Worm (Caenorhabditis elegans): Measurements from ENCODE around the gene R08A2.1.

The R08A2.1 gene

ce11 chrV:14698005-14698404 lies 21.4 kb downstream of the R08A2.1 start:
- TF ChIP-seq aptf-2 (GFP tag; conservative IDR thresholded peaks at IDR 0.05): no peak
- TF ChIP-seq chd-7 (tag; optimal IDR thresholded peaks at IDR 0.05): no peak
- peak; percentile 19 for TF ChIP-seq snpc-1.1 (tag; optimal IDR thresholded peaks at IDR 0.05; ENCODE audit: insufficient read depth)
- peak; percentile 40; the same call in 1 of the 2 replicates for TF ChIP-seq F33H1.4 (GFP tag; IDR thresholded peaks at IDR 0.05)
- TF ChIP-seq efl-1 (GFP tag; optimal IDR thresholded peaks at IDR 0.05): peak; percentile 9
- no peak for TF ChIP-seq lir-1 (GFP tag; conservative IDR thresholded peaks at IDR 0.05)
- TF ChIP-seq lsl-1 (GFP tag; optimal IDR thresholded peaks at IDR 0.05): peak; percentile 91
- peak; percentile 48; the same call in 1 of the 2 replicates for TF ChIP-seq madf-6 (GFP tag; IDR thresholded peaks at IDR 0.05)

- TF ChIP-seq F39B2.1 (GFP tag; IDR thresholded peaks at IDR 0.05) (no peak), Y53F4B.3 (GFP tag; IDR thresholded peaks at IDR 0.05) (no peak), madf-10 (tag; optimal IDR thresholded peaks at IDR 0.05) (no peak), somi-1 (GFP tag; optimal IDR thresholded peaks at IDR 0.05) (peak; percentile 25), lin-40 (tag; optimal IDR thresholded peaks at IDR 0.05) (no peak), F23B12.7 (tag; optimal IDR thresholded peaks at IDR 0.05; ENCODE audit: insufficient read depth) (peak; percentile 81), lin-54 (GFP tag; optimal IDR thresholded peaks at IDR 0.05) (peak; percentile 31), let-607 (tag; optimal IDR thresholded peaks at IDR 0.05) (peak; percentile 25 to 29), ceh-91 (GFP tag; IDR thresholded peaks at IDR 0.05) (no peak), nhr-27 (tag; optimal IDR thresholded peaks at IDR 0.05) (no peak), hsf-1 (GFP tag; IDR thresholded peaks at IDR 0.05) (0 out of 2 replicates have a peak, but pooled peaks have one; percentile 18), ztf-3 (GFP tag; optimal IDR thresholded peaks at IDR 0.05) (no peak), zfh-2 (GFP tag; conservative IDR thresholded peaks at IDR 0.05) (peak; percentile 97), C17E4.6 (GFP tag; IDR thresholded peaks at IDR 0.05) (0 out of 2 replicates have a peak, but pooled peaks have one; percentile 20), nfyb-1 (GFP tag; IDR thresholded peaks at IDR 0.05) (0 out of 2 replicates have a peak, but pooled peaks have one; percentile 53), K11D2.4 (GFP tag; IDR thresholded peaks at IDR 0.05) (0 out of 2 replicates have a peak, but pooled peaks have one; percentile 26), ztf-26 (tag; optimal IDR thresholded peaks at IDR 0.05) (peak; percentile 28), let-526 (GFP tag; IDR thresholded peaks at IDR 0.05) (0 out of 2 replicates have a peak, but pooled peaks have one; percentile 39), ceh-27 (GFP tag; optimal IDR thresholded peaks at IDR 0.05) (peak; percentile 62), hmg-20 (GFP tag; IDR thresholded peaks at IDR 0.05) (peak; percentile 59; the same call in 1 of the 2 replicates), F57C9.4 (tag; optimal IDR thresholded peaks at IDR 0.05) (no peak), rcor-1 (GFP tag; IDR thresholded peaks at IDR 0.05) (peak; percentile 37; the same call in 1 of the 2 replicates), ztf-18 (tag; optimal IDR thresholded peaks at IDR 0.05) (peak; percentile 48), Y67H2A.10 (GFP tag; conservative IDR thresholded peaks at IDR 0.05) (no peak), Y79H2A.3 (GFP tag; conservative IDR thresholded peaks at IDR 0.05) (no peak), ceh-100 (GFP tag; IDR thresholded peaks at IDR 0.05) (no peak), T26A5.8 (tag; optimal IDR thresholded peaks at IDR 0.05) (no peak), ceh-79 (tag; optimal IDR thresholded peaks at IDR 0.05) (no peak), hrde-1 (tag; optimal IDR thresholded peaks at IDR 0.05; ENCODE audit: borderline replicate concordance) (no peak), attf-5 (GFP tag; optimal IDR thresholded peaks at IDR 0.05) (peak; percentile 80), nhr-80 (tag; optimal IDR thresholded peaks at IDR 0.05) (peak; percentile 96), snpc-1.1 (tag; optimal IDR thresholded peaks at IDR 0.05; ENCODE audit: insufficient read depth) (no peak), tbp1 (GFP tag; optimal IDR thresholded peaks at IDR 0.05) (peak; percentile 32), tbx-9 (tag; optimal IDR thresholded peaks at IDR 0.05; ENCODE audit: borderline replicate concordance) (no peak), egl-44 (GFP tag; IDR thresholded peaks at IDR 0.05) (0 out of 2 replicates have a peak, but pooled peaks have one; percentile 12), snpc-4 (GFP tag; optimal IDR thresholded peaks at IDR 0.05) (peak; percentile 46), snpc-4 (tag; optimal IDR thresholded peaks at IDR 0.05) (peak; percentile 31 to 76 (median 56)), aptf-2 (GFP tag; conservative IDR thresholded peaks at IDR 0.05) (no peak)
Measured at ce11 chrV:14696604-14697307, 22.6 kb downstream of the R08A2.1 start, which contains the start of gene unc-112. unc-112 (minus strand) TSS chrV:14696654.

All from whole organism, young adult.